Fruit fly (Drosophila melanogaster) whole organism, prepupa: Measurements from ENCODE around the gene Osi19.

Experiments
- CG1621 ChIP-seq: fragments of 200-800 bp; sonication (Bioruptor generic); optimal IDR thresholded peaks from 3 replicates; lab custom pipeline; 2018; ENCODE audit warnings: missing biosample characterization, mild to moderate bottlenecking, missing genetic modification characterization
- CG4318 ChIP-seq: fragments of 200-800 bp; sonication (Bioruptor generic); optimal IDR thresholded peaks from 3 replicates; lab custom pipeline; 2017; ENCODE audit warnings: missing biosample characterization, mild to moderate bottlenecking, missing genetic modification characterization
- CG6163 ChIP-seq: fragments of 200-800 bp; sonication (Bioruptor generic); IDR thresholded peaks from 3 replicates; pipeline ENCODE4 v1.3.6; 2022; ENCODE audit warnings: missing biosample characterization, missing genetic modification characterization
- CG6792 ChIP-seq: fragments of 200-800 bp; sonication (Bioruptor generic); optimal IDR thresholded peaks from 3 replicates; lab custom pipeline; 2016; ENCODE audit warnings: missing biosample characterization, missing genetic modification characterization
- CG7368 ChIP-seq: fragments of 200-800 bp; sonication (Bioruptor generic); optimal IDR thresholded peaks from 3 replicates; lab custom pipeline; 2016; ENCODE audit warnings: missing biosample characterization, missing genetic modification characterization
- CG9139 ChIP-seq: fragments of 200-800 bp; sonication (Bioruptor generic); optimal IDR thresholded peaks from 3 replicates; lab custom pipeline; 2017; ENCODE audit warnings: missing biosample characterization, mild to moderate bottlenecking, missing genetic modification characterization
- Hr39 ChIP-seq: fragments of 200-800 bp; sonication (Bioruptor generic); optimal IDR thresholded peaks from 2 replicates; lab custom pipeline; 2016; ENCODE audit warnings: missing biosample characterization, missing genetic modification characterization
- Sox102F ChIP-seq: fragments of 200-800 bp; sonication (Bioruptor generic); optimal IDR thresholded peaks from 2 replicates; lab custom pipeline; 2016; ENCODE audit warnings: missing biosample characterization, mild to moderate bottlenecking, missing genetic modification characterization
- cyc ChIP-seq: fragments of 200-800 bp; sonication (Bioruptor generic); optimal IDR thresholded peaks from 3 replicates; lab custom pipeline; 2016; ENCODE audit warnings: missing biosample characterization, missing genetic modification characterization
- fd59A ChIP-seq: fragments of 200-800 bp; sonication (Bioruptor generic); optimal IDR thresholded peaks from 2 replicates; lab custom pipeline; 2017; ENCODE audit warnings: missing biosample characterization, mild to moderate bottlenecking, missing genetic modification characterization, missing genetic modification reagents
- pdm3 ChIP-seq: fragments of 200-800 bp; sonication (Bioruptor generic); optimal IDR thresholded peaks from 3 replicates; lab custom pipeline; 2016; ENCODE audit warnings: missing biosample characterization, missing genetic modification characterization
- salr ChIP-seq, 2 experiments: fragments of 200-800 bp; sonication (Bioruptor generic); optimal IDR thresholded peaks; 3 replicates each; lab custom pipeline; 2016 to 2018; ENCODE audit warnings: missing biosample characterization in 2 of 2, missing genetic modification characterization in 2 of 2, mild to moderate bottlenecking in 1 of 2
- vri ChIP-seq: fragments of 200-800 bp; sonication (Bioruptor generic); optimal IDR thresholded peaks from 3 replicates; lab custom pipeline; 2016; ENCODE audit warnings: missing biosample characterization, mild to moderate bottlenecking, missing genetic modification characterization

DNA sequence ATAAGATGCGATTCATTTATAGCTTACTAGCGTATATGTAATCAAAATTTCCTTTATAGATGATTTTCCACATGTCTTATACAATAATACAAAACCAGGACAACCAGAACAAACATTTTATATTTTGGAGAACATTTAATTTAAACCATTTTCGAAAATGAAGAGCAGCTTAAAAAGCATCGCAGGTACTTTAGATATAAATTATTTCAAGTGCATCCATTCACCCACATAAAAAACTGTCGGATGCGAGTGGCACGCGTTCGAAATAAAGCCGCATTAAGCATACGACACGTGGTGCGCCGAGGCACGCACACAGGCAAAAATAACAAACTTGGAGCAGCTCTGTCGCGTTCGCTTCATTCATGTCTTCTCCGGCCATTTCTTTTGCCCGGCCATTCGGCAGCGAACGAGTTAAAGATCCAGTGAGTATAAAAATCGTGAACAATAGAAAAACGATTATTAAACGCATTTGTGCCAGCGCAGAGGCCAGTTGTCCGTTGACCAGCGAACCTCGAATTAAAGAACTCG lies at the start of gene Osi19:
- no peak for TF ChIP-seq pdm3 (GFP tag; lab: Kevin White, UChicago)
- TF ChIP-seq Sox102F (GFP tag; lab: Kevin White, UChicago) = no peak
- TF ChIP-seq CG4318 (GFP tag; lab: Kevin White, UChicago) = no peak
- TF ChIP-seq CG6163 (GFP tag; lab: Robert Waterston, UW) = no peak
- no peak for TF ChIP-seq Hr39 (GFP tag; lab: Kevin White, UChicago)
- TF ChIP-seq CG1621 = no peak
- TF ChIP-seq cyc (GFP tag; lab: Kevin White, UChicago) = no peak
- no peak for TF ChIP-seq CG9139 (GFP tag; lab: Kevin White, UChicago)
- TF ChIP-seq CG6792 (GFP tag; lab: Kevin White, UChicago) = no peak
- no peak for TF ChIP-seq salr (GFP tag; optimal IDR thresholded peaks at IDR 0.05; lab: Kevin White, UChicago)
- no peak for TF ChIP-seq CG7368 (GFP tag; lab: Kevin White, UChicago)
- no peak for TF ChIP-seq vri (GFP tag; lab: Kevin White, UChicago)
- no peak for TF ChIP-seq fd59A (GFP tag; lab: Kevin White, UChicago)
